Worm (Caenorhabditis elegans) whole organism, L1 larva: ENCODE data around the gene C27F2.10.
A peak's percentile ranks its signal among the peaks of the same experiment; 100 is the strongest.

Experiments used
- F16B12.6 ChIP-seq: fragments of 150-350 bp; optimal IDR thresholded peaks from 2 replicates; lab custom pipeline; 2014; ENCODE audit warnings: missing biosample characterization, missing genetic modification characterization
- Y116A8C.19 ChIP-seq: sonication (generic microtip); optimal IDR thresholded peaks from 2 replicates; lab custom pipeline; 2016; ENCODE audit warnings: missing compliant biosample characterization, missing genetic modification characterization, borderline replicate concordance
- aha-1 ChIP-seq: fragments of 150-350 bp; optimal IDR thresholded peaks from 2 replicates; lab custom pipeline; 2014; ENCODE audit warnings: missing biosample characterization, missing genetic modification characterization
- alr-1 ChIP-seq: fragments of 200-800 bp; sonication (Bioruptor generic); optimal IDR thresholded peaks from 2 replicates; lab custom pipeline; 2018; ENCODE audit warnings: borderline replicate concordance, mild to moderate bottlenecking, missing genetic modification characterization, missing compliant biosample characterization
- aly-2 ChIP-seq: fragments of 150-350 bp; optimal IDR thresholded peaks from 2 replicates; lab custom pipeline; 2014; ENCODE audit warnings: missing biosample characterization, missing genetic modification characterization
- ceh-88 ChIP-seq: fragments of 200-800 bp; sonication (Bioruptor generic); IDR thresholded peaks from 2 replicates; pipeline ENCODE4 v1.3.6; 2022; ENCODE audit warnings: missing genetic modification characterization, missing compliant biosample characterization
- ceh-90 ChIP-seq: sonication (generic microtip); optimal IDR thresholded peaks from 2 replicates; lab custom pipeline; 2016; ENCODE audit warnings: missing genetic modification characterization, missing compliant biosample characterization
- ces-1 ChIP-seq: fragments of 150-350 bp; optimal IDR thresholded peaks from 2 replicates; lab custom pipeline; 2014; ENCODE audit warnings: missing biosample characterization, missing genetic modification reagents, missing genetic modification characterization
- dpl-1 ChIP-seq, 3 experiments: fragments of 150-350 bp in 2 of 3; sonication (generic microtip) in 1 of 3; optimal IDR thresholded peaks; 2 replicates each; lab custom pipeline; 2014 to 2017; ENCODE audit warnings: missing biosample characterization in 3 of 3, missing genetic modification characterization in 3 of 3, missing genetic modification reagents in 3 of 3
- efl-3 ChIP-seq: fragments of 200-800 bp; sonication (Bioruptor generic); optimal IDR thresholded peaks from 2 replicates; lab custom pipeline; 2018; ENCODE audit warnings: mild to moderate bottlenecking, missing genetic modification characterization, missing compliant biosample characterization
- egl-27 ChIP-seq, 2 experiments: fragments of 150-350 bp in 1 of 2; sonication (generic microtip); optimal IDR thresholded peaks; 3 replicates each; lab custom pipeline; 2017 to 2018; ENCODE audit warnings: missing biosample characterization in 2 of 2, missing genetic modification characterization in 2 of 2, missing genetic modification reagents in 2 of 2
- elt-2 ChIP-seq: sonication (generic microtip); optimal IDR thresholded peaks from 2 replicates; lab custom pipeline; 2016; ENCODE audit warnings: missing genetic modification characterization, mild to moderate bottlenecking, inconsistent platforms, missing compliant biosample characterization, missing genetic modification reagents
- elt-3 ChIP-seq, 6 experiments: fragments of 150-350 bp in 1 of 6; sonication (generic microtip); optimal IDR thresholded peaks; 2 replicates each; lab custom pipeline; 2017 to 2018; ENCODE audit warnings: missing biosample characterization in 6 of 6, missing genetic modification characterization in 6 of 6, inconsistent platforms in 1 of 6
- fkh-10 ChIP-seq: sonication (generic microtip); optimal IDR thresholded peaks from 2 replicates; lab custom pipeline; 2017; ENCODE audit warnings: missing biosample characterization, missing genetic modification reagents, missing genetic modification characterization
- fkh-8 ChIP-seq: sonication (generic microtip); optimal IDR thresholded peaks from 2 replicates; lab custom pipeline; 2016; ENCODE audit warnings: mild to moderate bottlenecking, missing genetic modification characterization, missing compliant biosample characterization
- fos-1 ChIP-seq: fragments of 150-350 bp; optimal IDR thresholded peaks from 2 replicates; lab custom pipeline; 2014; ENCODE audit warnings: missing biosample characterization, missing genetic modification characterization
- grh-1 ChIP-seq: fragments of 200-800 bp; sonication (Bioruptor generic); IDR thresholded peaks from 2 replicates; pipeline ENCODE4 v1.3.6; 2022; ENCODE audit warnings: missing genetic modification reagents, missing genetic modification characterization, missing compliant biosample characterization
- hpl-2 ChIP-seq: fragments of 150-350 bp; optimal IDR thresholded peaks from 2 replicates; lab custom pipeline; 2014; ENCODE audit warnings: missing biosample characterization, missing genetic modification reagents, missing genetic modification characterization
- irx-1 ChIP-seq: sonication (generic microtip); optimal IDR thresholded peaks from 2 replicates; lab custom pipeline; 2016; ENCODE audit warnings: missing genetic modification characterization, missing compliant biosample characterization
- isw-1 ChIP-seq: fragments of 200-800 bp; sonication (Bioruptor generic); IDR thresholded peaks from 2 replicates; pipeline ENCODE4 v1.3.6; 2022; ENCODE audit warnings: missing genetic modification characterization, missing compliant biosample characterization
- jun-1 ChIP-seq: fragments of 150-350 bp; optimal IDR thresholded peaks from 2 replicates; lab custom pipeline; 2014; ENCODE audit warnings: missing biosample characterization, missing genetic modification reagents, missing genetic modification characterization
- lin-14 ChIP-seq: fragments of 200-800 bp; sonication (Bioruptor generic); optimal IDR thresholded peaks from 2 replicates; lab custom pipeline; 2018; ENCODE audit warnings: mild to moderate bottlenecking, missing genetic modification characterization, moderate library complexity, missing compliant biosample characterization
- lin-35 ChIP-seq, 2 experiments: fragments of 150-350 bp; optimal IDR thresholded peaks; 2 replicates each; lab custom pipeline; 2014; ENCODE audit warnings: missing biosample characterization in 2 of 2, missing genetic modification characterization in 2 of 2, missing genetic modification reagents in 2 of 2
- lin-39 ChIP-seq: fragments of 150-350 bp; optimal IDR thresholded peaks from 2 replicates; lab custom pipeline; 2014; ENCODE audit warnings: missing biosample characterization, missing genetic modification reagents, missing genetic modification characterization
- lsy-2 ChIP-seq, 2 experiments: fragments of 150-350 bp; optimal IDR thresholded peaks; 2 replicates each; lab custom pipeline; 2014; ENCODE audit warnings: missing biosample characterization in 2 of 2, missing genetic modification characterization in 2 of 2
- mep-1 ChIP-seq: fragments of 150-350 bp; optimal IDR thresholded peaks from 2 replicates; lab custom pipeline; 2014; ENCODE audit warnings: missing biosample characterization, missing genetic modification characterization
- nhr-12 ChIP-seq: sonication (generic microtip); optimal IDR thresholded peaks from 2 replicates; lab custom pipeline; 2017; ENCODE audit warnings: missing biosample characterization, missing genetic modification characterization
- nhr-20 ChIP-seq: sonication (generic microtip); optimal IDR thresholded peaks from 2 replicates; lab custom pipeline; 2016; ENCODE audit warnings: mild to moderate bottlenecking, missing genetic modification characterization, missing compliant biosample characterization
- nhr-237 ChIP-seq: fragments of 150-350 bp; optimal IDR thresholded peaks from 2 replicates; lab custom pipeline; 2014; ENCODE audit warnings: missing biosample characterization, missing genetic modification characterization
- nhr-47 ChIP-seq: sonication (generic microtip); optimal IDR thresholded peaks from 2 replicates; lab custom pipeline; 2016; ENCODE audit warnings: mild to moderate bottlenecking, missing genetic modification characterization, moderate library complexity, missing compliant biosample characterization
- nhr-71 ChIP-seq: sonication (generic microtip); optimal IDR thresholded peaks from 2 replicates; lab custom pipeline; 2016; ENCODE audit warnings: mild to moderate bottlenecking, missing genetic modification characterization, moderate library complexity, missing compliant biosample characterization
- nhr-77 ChIP-seq: fragments of 150-350 bp; optimal IDR thresholded peaks from 2 replicates; lab custom pipeline; 2014; ENCODE audit warnings: missing biosample characterization, missing genetic modification characterization
- nhr-84 ChIP-seq: sonication (generic microtip); optimal IDR thresholded peaks from 2 replicates; lab custom pipeline; 2017; ENCODE audit warnings: missing biosample characterization, missing genetic modification characterization
- nhr-90 ChIP-seq: sonication (generic microtip); optimal IDR thresholded peaks from 2 replicates; lab custom pipeline; 2016; ENCODE audit warnings: mild to moderate bottlenecking, missing genetic modification characterization, missing compliant biosample characterization; ENCODE audit not compliant: poor library complexity
- pax-3 ChIP-seq: fragments of 200-800 bp; sonication (Bioruptor generic); optimal IDR thresholded peaks from 2 replicates; lab custom pipeline; 2018; ENCODE audit warnings: mild to moderate bottlenecking, missing genetic modification characterization, moderate library complexity, missing compliant biosample characterization
- skn-1 ChIP-seq: fragments of 150-350 bp; optimal IDR thresholded peaks from 2 replicates; lab custom pipeline; 2014; ENCODE audit warnings: missing biosample characterization, missing genetic modification characterization
- snpc-4 ChIP-seq: fragments of 150-350 bp; optimal IDR thresholded peaks from 2 replicates; lab custom pipeline; 2014; ENCODE audit warnings: missing biosample characterization, missing genetic modification characterization
- sox-4 ChIP-seq: sonication (generic microtip); optimal IDR thresholded peaks from 2 replicates; lab custom pipeline; 2016; ENCODE audit warnings: missing genetic modification characterization, missing compliant biosample characterization
- sup-37 ChIP-seq: fragments of 200-800 bp; sonication (Bioruptor generic); optimal IDR thresholded peaks from 2 replicates; lab custom pipeline; 2018; ENCODE audit warnings: mild to moderate bottlenecking, missing genetic modification characterization, missing compliant biosample characterization
- swsn-7 ChIP-seq: sonication (generic microtip); optimal IDR thresholded peaks from 2 replicates; lab custom pipeline; 2016; ENCODE audit warnings: missing genetic modification characterization, missing compliant biosample characterization
- tbx-2 ChIP-seq: sonication (generic microtip); optimal IDR thresholded peaks from 2 replicates; lab custom pipeline; 2016; ENCODE audit warnings: missing genetic modification characterization, missing compliant biosample characterization
- tlp-1 ChIP-seq: fragments of 150-350 bp; optimal IDR thresholded peaks from 2 replicates; lab custom pipeline; 2014; ENCODE audit warnings: missing biosample characterization, missing genetic modification characterization
- unc-130 ChIP-seq: fragments of 150-350 bp; optimal IDR thresholded peaks from 2 replicates; lab custom pipeline; 2017; ENCODE audit warnings: missing biosample characterization, missing genetic modification characterization, inconsistent platforms
- unc-30 ChIP-seq: sonication (generic microtip); optimal IDR thresholded peaks from 2 replicates; lab custom pipeline; 2017; ENCODE audit warnings: missing biosample characterization, missing genetic modification characterization
- unc-62 ChIP-seq: fragments of 150-350 bp; optimal IDR thresholded peaks from 2 replicates; lab custom pipeline; 2014; ENCODE audit warnings: missing biosample characterization, missing genetic modification reagents, missing genetic modification characterization
- unc-86 ChIP-seq: sonication (generic microtip); optimal IDR thresholded peaks from 2 replicates; lab custom pipeline; 2016; ENCODE audit warnings: missing genetic modification characterization, missing compliant biosample characterization
- unc-98 ChIP-seq: fragments of 200-800 bp; sonication (Bioruptor generic); IDR thresholded peaks from 2 replicates; pipeline ENCODE4 v1.3.6; 2022; ENCODE audit warnings: missing genetic modification characterization, missing compliant biosample characterization
- vab-15 ChIP-seq: sonication (generic microtip); optimal IDR thresholded peaks from 2 replicates; lab custom pipeline; 2017; ENCODE audit warnings: missing genotype, mild to moderate bottlenecking, missing genetic modification characterization, missing compliant biosample characterization
- xbp-1 ChIP-seq: sonication (generic microtip); optimal IDR thresholded peaks from 2 replicates; lab custom pipeline; 2016; ENCODE audit warnings: missing genetic modification characterization, missing compliant biosample characterization
- zag-1 ChIP-seq: fragments of 150-350 bp; optimal IDR thresholded peaks from 2 replicates; lab custom pipeline; 2014; ENCODE audit warnings: missing biosample characterization, missing genetic modification characterization
- ztf-11 ChIP-seq, 2 experiments: sonication (generic microtip); optimal IDR thresholded peaks; 2 replicates each; lab custom pipeline; 2016 to 2017; ENCODE audit warnings: missing genetic modification characterization in 2 of 2, missing biosample characterization in 1 of 2, missing compliant biosample characterization in 1 of 2
- ztf-4 ChIP-seq: fragments of 150-350 bp; optimal IDR thresholded peaks from 2 replicates; lab custom pipeline; 2014; ENCODE audit warnings: missing biosample characterization, missing genetic modification characterization

The C27F2.10 gene

ce11 chrIII:5018116-5018689, 31.5 kb upstream of the C27F2.10 start, which contains the start of gene wip-1 (continued):
- TF ChIP-seq sup-37 (GFP tag; lab: Kevin White, UChicago) (peak; percentile 93), nhr-47 (tag; lab: Kevin White, UChicago) (peak; percentile 99), ces-1 (GFP tag; lab: Kevin White, UChicago) (no peak), unc-130 (peak; percentile 100), ztf-4 (tag; lab: Kevin White, UChicago) (peak; percentile 98), aha-1 (tag; lab: Kevin White, UChicago) (peak; percentile 96), unc-86 (tag; lab: Kevin White, UChicago) (peak; percentile 97), elt-2 (tag; lab: Kevin White, UChicago) (peak; percentile 91), mep-1 (tag; lab: Kevin White, UChicago) (peak; percentile 99), lin-35 (GFP tag; optimal IDR thresholded peaks at IDR 0.05; lab: Kevin White, UChicago) (peak; percentile 95 to 96), fkh-8 (tag; lab: Kevin White, UChicago) (peak; percentile 98), pax-3 (tag; lab: Kevin White, UChicago) (peak; percentile 94), lsy-2 (tag; optimal IDR thresholded peaks at IDR 0.05; lab: Kevin White, UChicago) (peak; percentile 97), nhr-20 (tag; lab: Kevin White, UChicago) (peak; percentile 99), zag-1 (tag; lab: Kevin White, UChicago) (peak; percentile 57), nhr-77 (tag; lab: Kevin White, UChicago) (peak; percentile 97), Y116A8C.19 (tag; lab: Kevin White, UChicago) (no peak), sox-4 (tag; lab: Kevin White, UChicago) (peak; percentile 93), nhr-12 (tag; lab: Kevin White, UChicago) (peak; percentile 11), egl-27 (tag; optimal IDR thresholded peaks at IDR 0.05; lab: Kevin White, UChicago) (peak; percentile 12 to 18), elt-3 (tag; optimal IDR thresholded peaks at IDR 0.05; lab: Kevin White, UChicago) (peak in 5 of 6 experiments; percentile 48 to 96 (median 90)), swsn-7 (tag; lab: Kevin White, UChicago) (peak; percentile 99), nhr-90 (tag; lab: Kevin White, UChicago) (peak; percentile 99), skn-1 (tag; lab: Kevin White, UChicago) (peak; percentile 94), unc-62 (GFP tag; lab: Kevin White, UChicago) (peak; percentile 23), dpl-1 (GFP tag; optimal IDR thresholded peaks at IDR 0.05; lab: Kevin White, UChicago) (peak; percentile 91 to 94 (median 92)), unc-98 (GFP tag; lab: Robert Waterston, UW) (peak; percentile 19; the same call in 1 of the 2 replicates), hpl-2 (peak; percentile 90), ztf-11 (tag; optimal IDR thresholded peaks at IDR 0.05; lab: Kevin White, UChicago) (peak in 1 of 2 experiments; percentile 95), unc-30 (tag; lab: Kevin White, UChicago) (no peak), snpc-4 (peak; percentile 92), fkh-10 (GFP tag; lab: Kevin White, UChicago) (peak; percentile 95), ceh-90 (peak; percentile 56), jun-1 (tag; lab: Kevin White, UChicago) (peak; percentile 97), tlp-1 (tag; lab: Kevin White, UChicago) (no peak), nhr-84 (no peak), ceh-88 (GFP tag; lab: Robert Waterston, UW) (peak; percentile 95), lin-39 (tag; lab: Kevin White, UChicago) (peak; percentile 86), nhr-71 (tag; lab: Kevin White, UChicago) (peak; percentile 99), F16B12.6 (tag; lab: Kevin White, UChicago) (peak; percentile 71), grh-1 (GFP tag; lab: Robert Waterston, UW) (peak; percentile 97), isw-1 (peak; percentile 97), nhr-237 (peak; percentile 94), xbp-1 (peak; percentile 98), tbx-2 (peak; percentile 99), efl-3 (peak; percentile 84), alr-1 (tag; lab: Kevin White, UChicago) (no peak), irx-1 (tag; lab: Kevin White, UChicago) (peak; percentile 96), lin-14 (GFP tag; lab: Kevin White, UChicago) (peak; percentile 99), vab-15 (tag; lab: Kevin White, UChicago) (peak; percentile 76), fos-1 (tag; lab: Kevin White, UChicago) (peak; percentile 94), aly-2 (tag; lab: Kevin White, UChicago) (peak; percentile 88)
